Worm (Caenorhabditis elegans) whole organism, midembryonic: ENCODE measurements around the gene T05H4.15.

Experiments
- cog-1 ChIP-seq: sonication (generic microtip); optimal IDR thresholded peaks from 2 replicates; lab custom pipeline; 2016; ENCODE audit warnings: missing genetic modification characterization, missing compliant biosample characterization
- flt-1 ChIP-seq: fragments of 200-800 bp; sonication (Bioruptor generic); IDR thresholded peaks from 2 replicates; pipeline ENCODE4 v1.3.6; 2022; ENCODE audit warnings: missing genetic modification characterization, missing compliant biosample characterization
- klf-2 ChIP-seq: fragments of 200-800 bp; sonication (Bioruptor generic); conservative IDR thresholded peaks from 2 replicates; pipeline ENCODE4 v1.3.6; 2022; ENCODE audit warnings: missing genetic modification reagents, missing genetic modification characterization, missing compliant biosample characterization
- med-1 ChIP-seq: sonication (generic microtip); optimal IDR thresholded peaks from 2 replicates; lab custom pipeline; 2017; ENCODE audit warnings: missing genetic modification characterization, mild to moderate bottlenecking, missing compliant biosample characterization, antibody characterized with exemption, missing genetic modification reagents; ENCODE audit not compliant: insufficient read depth
- tab-1 ChIP-seq: fragments of 200-800 bp; sonication (Bioruptor generic); IDR thresholded peaks from 2 replicates; pipeline ENCODE4 v1.3.6; 2022; ENCODE audit warnings: missing genetic modification characterization, missing compliant biosample characterization

DNA sequence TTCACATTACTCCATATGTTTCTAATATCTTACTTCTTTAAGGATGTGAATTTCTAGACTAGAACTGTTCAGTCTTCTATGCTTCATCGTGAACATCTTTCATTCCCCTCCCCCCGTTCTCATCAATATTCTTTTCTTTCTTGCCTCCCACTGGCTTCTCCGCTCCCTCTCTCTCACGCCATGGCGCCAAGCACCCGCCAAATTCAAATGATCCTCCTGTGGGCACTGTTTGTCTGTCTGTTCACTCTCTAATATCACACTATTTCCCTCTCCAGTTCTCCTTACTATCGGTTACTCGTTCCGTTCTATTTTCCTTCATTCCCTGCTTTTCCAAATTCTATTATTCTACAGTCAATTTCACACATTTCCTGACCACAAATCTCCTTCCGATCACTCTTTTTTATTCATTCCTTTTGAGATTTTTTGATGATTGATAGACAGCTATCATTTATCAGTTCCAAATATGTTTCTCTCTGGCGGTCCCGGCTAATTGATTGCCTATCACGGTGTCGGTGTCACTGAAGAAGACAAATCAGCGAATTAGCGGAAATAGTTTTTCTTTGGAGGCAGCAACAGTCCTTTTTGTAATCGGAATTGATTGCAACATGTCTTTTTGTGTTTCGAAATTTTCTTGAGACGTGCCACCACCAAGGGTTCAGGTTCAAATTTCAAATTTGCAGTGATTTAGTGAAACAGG is 16.9 kb upstream of the T05H4.15 start:
- no peak for TF ChIP-seq cog-1 (tag; lab: Kevin White, UChicago)
- TF ChIP-seq tab-1: no peak
- TF ChIP-seq klf-2 (GFP tag; lab: Robert Waterston, UW): no peak
- TF ChIP-seq flt-1 (GFP tag; lab: Robert Waterston, UW): no peak
- no peak for TF ChIP-seq med-1
